Fruit fly (Drosophila melanogaster) whole organism, embryonic: Measurements from ENCODE around the gene CG13367.

Experiments used
- Aef1 ChIP-seq: fragments of 200-800 bp; sonication (Bioruptor generic); IDR thresholded peaks from 3 replicates; pipeline ENCODE4 v1.3.6; 2022; ENCODE audit warnings: missing biosample characterization, missing genetic modification characterization
- CG12155 ChIP-seq: fragments of 200-800 bp; sonication (Bioruptor generic); optimal IDR thresholded peaks from 3 replicates; lab custom pipeline; 2016; ENCODE audit warnings: missing biosample characterization, missing genetic modification characterization
- CG12942 ChIP-seq: fragments of 200-800 bp; sonication (Bioruptor generic); optimal IDR thresholded peaks from 3 replicates; lab custom pipeline; 2016; ENCODE audit warnings: missing biosample characterization, missing genetic modification characterization
- CG13287 ChIP-seq: fragments of 200-800 bp; sonication (Bioruptor generic); IDR thresholded peaks from 2 replicates; pipeline ENCODE4 v1.3.6; 2022; ENCODE audit warnings: missing biosample characterization, missing genetic modification characterization; ENCODE audit not compliant: partially characterized antibody
- CG13624 ChIP-seq: fragments of 200-800 bp; sonication (Bioruptor generic); optimal IDR thresholded peaks from 2 replicates; lab custom pipeline; 2016; ENCODE audit warnings: missing biosample characterization, missing genetic modification characterization
- CG14860 ChIP-seq: fragments of 200-800 bp; sonication (Bioruptor generic); IDR thresholded peaks from 3 replicates; pipeline ENCODE4 v1.3.6; 2022; ENCODE audit warnings: missing biosample characterization, missing genetic modification characterization; ENCODE audit not compliant: partially characterized antibody
- CG15011 ChIP-seq: fragments of 200-800 bp; sonication (Bioruptor generic); optimal IDR thresholded peaks from 3 replicates; lab custom pipeline; 2018; ENCODE audit warnings: missing biosample characterization, mild to moderate bottlenecking, missing genetic modification characterization
- CG1529 ChIP-seq: fragments of 200-800 bp; sonication (Bioruptor generic); optimal IDR thresholded peaks from 3 replicates; lab custom pipeline; 2018; ENCODE audit warnings: missing biosample characterization, missing genetic modification characterization
- CG16813 ChIP-seq: fragments of 200-800 bp; sonication (Bioruptor generic); IDR thresholded peaks from 3 replicates; pipeline ENCODE4 v1.3.6; 2022; ENCODE audit warnings: missing biosample characterization, missing genetic modification characterization; ENCODE audit not compliant: partially characterized antibody
- CG17385 ChIP-seq: fragments of 200-800 bp; sonication (Bioruptor generic); optimal IDR thresholded peaks from 3 replicates; lab custom pipeline; 2018; ENCODE audit warnings: missing biosample characterization, mild to moderate bottlenecking, missing genetic modification characterization
- CG17568 ChIP-seq: fragments of 200-800 bp; sonication (Bioruptor generic); optimal IDR thresholded peaks from 2 replicates; lab custom pipeline; 2018; ENCODE audit warnings: missing biosample characterization, mild to moderate bottlenecking, missing genetic modification characterization, moderate library complexity
- CG18476 ChIP-seq: fragments of 200-800 bp; sonication (Bioruptor generic); optimal IDR thresholded peaks from 2 replicates; lab custom pipeline; 2016; ENCODE audit warnings: missing biosample characterization, mild to moderate bottlenecking, missing genetic modification characterization
- CG2678 ChIP-seq: fragments of 200-800 bp; sonication (Bioruptor generic); optimal IDR thresholded peaks from 3 replicates; lab custom pipeline; 2019; ENCODE audit warnings: missing biosample characterization, mild to moderate bottlenecking, missing genetic modification characterization, moderate library complexity
- CG32532 ChIP-seq: fragments of 200-800 bp; sonication (Bioruptor generic); IDR thresholded peaks from 2 replicates; pipeline ENCODE4 v1.3.6; 2022; ENCODE audit warnings: missing biosample characterization, missing genetic modification characterization
- CG4854 ChIP-seq: fragments of 200-800 bp; sonication (Bioruptor generic); optimal IDR thresholded peaks from 2 replicates; lab custom pipeline; 2016; ENCODE audit warnings: missing biosample characterization, missing genetic modification characterization, inconsistent platforms
- CG5180 ChIP-seq: fragments of 200-800 bp; sonication (Bioruptor generic); optimal IDR thresholded peaks from 3 replicates; lab custom pipeline; 2017; ENCODE audit warnings: missing biosample characterization, missing genetic modification characterization, mild to moderate bottlenecking, moderate library complexity, missing genetic modification reagents
- CG6683 ChIP-seq: fragments of 200-800 bp; sonication (Bioruptor generic); optimal IDR thresholded peaks from 2 replicates; lab custom pipeline; 2017; ENCODE audit warnings: missing biosample characterization, mild to moderate bottlenecking, missing genetic modification characterization, missing genetic modification reagents
- CG6791 ChIP-seq: fragments of 200-800 bp; sonication (Bioruptor generic); IDR thresholded peaks from 3 replicates; pipeline ENCODE4 v1.3.6; 2022; ENCODE audit warnings: missing biosample characterization, missing genetic modification characterization; ENCODE audit not compliant: partially characterized antibody
- CG7963 ChIP-seq: fragments of 200-800 bp; sonication (Bioruptor generic); IDR thresholded peaks from 3 replicates; pipeline ENCODE4 v1.3.6; 2022; ENCODE audit warnings: missing biosample characterization, missing genetic modification characterization; ENCODE audit not compliant: partially characterized antibody
- CTCF ChIP-seq: fragments of 200-800 bp; sonication (Bioruptor generic); optimal IDR thresholded peaks from 2 replicates; lab custom pipeline; 2017; ENCODE audit warnings: missing biosample characterization, mild to moderate bottlenecking, missing genetic modification characterization, moderate library complexity
- CoRest ChIP-seq: fragments of 200-800 bp; sonication (Bioruptor generic); optimal IDR thresholded peaks from 3 replicates; lab custom pipeline; 2018; ENCODE audit warnings: missing biosample characterization, mild to moderate bottlenecking, missing genetic modification characterization, moderate library complexity
- Doc3 ChIP-seq: fragments of 200-800 bp; sonication (Bioruptor generic); IDR thresholded peaks from 3 replicates; pipeline ENCODE4 v1.3.6; 2022; ENCODE audit warnings: missing biosample characterization, missing genetic modification characterization; ENCODE audit not compliant: partially characterized antibody
- E2f1 ChIP-seq: fragments of 200-800 bp; sonication (Bioruptor generic); IDR thresholded peaks from 2 replicates; pipeline ENCODE4 v1.3.6; 2022; ENCODE audit warnings: missing biosample characterization, missing genetic modification characterization
- HmgD ChIP-seq: fragments of 200-800 bp; sonication (Bioruptor generic); optimal IDR thresholded peaks from 3 replicates; lab custom pipeline; 2016; ENCODE audit warnings: missing biosample characterization, missing genetic modification characterization
- HmgZ ChIP-seq: fragments of 200-800 bp; sonication (Bioruptor generic); optimal IDR thresholded peaks from 2 replicates; lab custom pipeline; 2018; ENCODE audit warnings: missing biosample characterization, mild to moderate bottlenecking, missing genetic modification characterization
- Lim3 ChIP-seq: fragments of 200-800 bp; sonication (Bioruptor generic); IDR thresholded peaks from 2 replicates; pipeline ENCODE4 v1.3.6; 2022; ENCODE audit warnings: missing biosample characterization, missing genetic modification characterization
- MESR4 ChIP-seq: fragments of 200-800 bp; sonication (Bioruptor generic); optimal IDR thresholded peaks from 2 replicates; lab custom pipeline; 2018; ENCODE audit warnings: missing biosample characterization, mild to moderate bottlenecking, missing genetic modification characterization, moderate library complexity
- Myb ChIP-seq: fragments of 200-800 bp; sonication (Bioruptor generic); optimal IDR thresholded peaks from 2 replicates; lab custom pipeline; 2016; ENCODE audit warnings: missing biosample characterization, missing genetic modification characterization
- Pdp1 ChIP-seq, 2 experiments: fragments of 200-800 bp; sonication (Bioruptor generic); optimal IDR thresholded peaks; 3 replicates each; lab custom pipeline; 2016; ENCODE audit warnings: missing biosample characterization in 2 of 2, missing genetic modification characterization in 2 of 2, mild to moderate bottlenecking in 1 of 2, moderate library complexity in 1 of 2
- Sry-δ ChIP-seq: fragments of 200-800 bp; sonication (Bioruptor generic); optimal IDR thresholded peaks from 2 replicates; lab custom pipeline; 2016; ENCODE audit warnings: missing biosample characterization, missing genetic modification characterization
- ara ChIP-seq: fragments of 200-800 bp; sonication (Bioruptor generic); IDR thresholded peaks from 2 replicates; pipeline ENCODE4 v1.3.6; 2022; ENCODE audit warnings: missing biosample characterization, missing genetic modification characterization
- chif ChIP-seq, 2 experiments: fragments of 200-800 bp; sonication (Bioruptor generic); optimal IDR thresholded peaks; 3 replicates each; lab custom pipeline; 2016; ENCODE audit warnings: missing biosample characterization in 2 of 2, missing genetic modification characterization in 2 of 2
- chinmo ChIP-seq: fragments of 200-800 bp; sonication (Bioruptor generic); IDR thresholded peaks from 4 replicates; pipeline ENCODE4 v1.3.6; 2022; ENCODE audit warnings: missing biosample characterization, missing genetic modification characterization; ENCODE audit not compliant: partially characterized antibody
- ci ChIP-seq: fragments of 200-800 bp; sonication (Bioruptor generic); IDR thresholded peaks from 3 replicates; pipeline ENCODE4 v1.3.6; 2022; ENCODE audit warnings: missing biosample characterization, missing genetic modification characterization
- fru ChIP-seq: fragments of >200 bp; optimal IDR thresholded peaks from 2 replicates; lab custom pipeline; 2017
- gfzf ChIP-seq: fragments of 200-800 bp; sonication (Bioruptor generic); optimal IDR thresholded peaks from 2 replicates; lab custom pipeline; 2016; ENCODE audit warnings: missing biosample characterization, mild to moderate bottlenecking, missing genetic modification characterization, moderate library complexity
- gro ChIP-seq: fragments of 200-800 bp; sonication (Bioruptor generic); optimal IDR thresholded peaks from 2 replicates; lab custom pipeline; 2016; ENCODE audit warnings: missing biosample characterization, missing genetic modification characterization
- hb ChIP-seq: fragments of 200-800 bp; sonication (Bioruptor generic); IDR thresholded peaks from 3 replicates; pipeline ENCODE4 v1.3.6; 2022; ENCODE audit warnings: missing biosample characterization, missing genetic modification characterization; ENCODE audit not compliant: partially characterized antibody
- her ChIP-seq: fragments of 200-800 bp; sonication (Bioruptor generic); optimal IDR thresholded peaks from 2 replicates; lab custom pipeline; 2016; ENCODE audit warnings: missing biosample characterization, missing genetic modification characterization
- hth ChIP-seq: fragments of >200 bp; optimal IDR thresholded peaks from 2 replicates; lab custom pipeline; 2017; ENCODE audit warnings: inconsistent platforms
- inv ChIP-seq: fragments of 200-800 bp; sonication (Bioruptor generic); IDR thresholded peaks from 2 replicates; pipeline ENCODE4 v1.3.6; 2022; ENCODE audit warnings: missing biosample characterization, missing genetic modification characterization; ENCODE audit not compliant: partially characterized antibody
- knrl ChIP-seq: fragments of 200-800 bp; sonication (Bioruptor generic); IDR thresholded peaks from 3 replicates; pipeline ENCODE4 v1.3.6; 2022; ENCODE audit warnings: missing biosample characterization, missing genetic modification characterization; ENCODE audit not compliant: partially characterized antibody
- p53 ChIP-seq: fragments of 200-800 bp; sonication (Bioruptor generic); optimal IDR thresholded peaks from 2 replicates; lab custom pipeline; 2016; ENCODE audit warnings: missing biosample characterization, missing genetic modification characterization
- peb ChIP-seq: fragments of 200-800 bp; sonication (Bioruptor generic); IDR thresholded peaks from 2 replicates; pipeline ENCODE4 v1.3.6; 2022; ENCODE audit warnings: missing biosample characterization, missing genetic modification characterization
- prd ChIP-seq, 3 experiments: fragments of >200 bp in 2 of 3; fragments of 200-800 bp in 1 of 3; sonication (Bioruptor generic) in 1 of 3; optimal IDR thresholded peaks in 2 of 3; IDR thresholded peaks in 1 of 3; 2 replicates in 2 of 3; 3 replicates in 1 of 3; pipeline versions ENCODE4 v1.3.6 to Lab custom; 2017 to 2022; ENCODE audit warnings: missing biosample characterization in 1 of 3, missing genetic modification characterization in 1 of 3
- row ChIP-seq: fragments of 200-800 bp; sonication (Bioruptor generic); IDR thresholded peaks from 3 replicates; pipeline ENCODE4 v1.3.6; 2022; ENCODE audit warnings: missing biosample characterization, missing genetic modification characterization
- run ChIP-seq: fragments of 200-800 bp; sonication (Bioruptor generic); optimal IDR thresholded peaks from 3 replicates; lab custom pipeline; 2018; ENCODE audit warnings: missing biosample characterization, mild to moderate bottlenecking, missing genetic modification characterization
- schlank ChIP-seq: fragments of 200-800 bp; sonication (Bioruptor generic); optimal IDR thresholded peaks from 2 replicates; lab custom pipeline; 2018; ENCODE audit warnings: missing biosample characterization, mild to moderate bottlenecking, missing genetic modification characterization
- wdn ChIP-seq: fragments of 200-800 bp; sonication (Bioruptor generic); IDR thresholded peaks from 2 replicates; pipeline ENCODE4 v1.3.6; 2022; ENCODE audit warnings: missing biosample characterization, missing genetic modification characterization
- zfh2 ChIP-seq: fragments of 200-800 bp; sonication (Bioruptor generic); optimal IDR thresholded peaks from 2 replicates; lab custom pipeline; 2016; ENCODE audit warnings: missing biosample characterization, missing genetic modification characterization

Gene CG13367

dm6 chrX:617477-617795 lies 27.1 kb upstream of the CG13367 start (continued):
- TF ChIP-seq CG1529 (GFP tag; lab: Kevin White, UChicago) (no peak), Sry-δ (GFP tag; lab: Kevin White, UChicago) (peak; percentile 77), CG32532 (GFP tag; lab: Robert Waterston, UW) (0 out of 2 replicates have a peak, but pooled peaks have one; percentile 6), Pdp1 (GFP tag; optimal IDR thresholded peaks at IDR 0.05; lab: Kevin White, UChicago) (peak in 1 of 2 experiments; percentile 17), inv (GFP tag; lab: Robert Waterston, UW) (peak; percentile 75), HmgD (peak; percentile 19), CG12155 (GFP tag; lab: Kevin White, UChicago) (no peak), Myb (peak; percentile 44), CG16813 (peak; percentile 77), CG6791 (GFP tag; lab: Robert Waterston, UW) (peak; percentile 83), p53 (GFP tag; lab: Kevin White, UChicago) (peak; percentile 3), run (tag; lab: Kevin White, UChicago) (no peak), Aef1 (GFP tag; lab: Robert Waterston, UW) (peak; percentile 35; the same call in 2 of the 3 replicates), ci (no peak), row (GFP tag; lab: Robert Waterston, UW) (0 out of 3 replicates have a peak, but pooled peaks have one; percentile 8), CG17568 (no peak), E2f1 (GFP tag; lab: Robert Waterston, UW) (no peak), chif (GFP tag; optimal IDR thresholded peaks at IDR 0.05; lab: Kevin White, UChicago) (no peak), hb (GFP tag; lab: Robert Waterston, UW) (0 out of 3 replicates have a peak, but pooled peaks have one; percentile 59), Doc3 (GFP tag; lab: Robert Waterston, UW) (peak; percentile 73), peb (no peak), CG14860 (peak; percentile 53; the same call in 2 of the 3 replicates), CG7963 (GFP tag; lab: Robert Waterston, UW) (peak; percentile 64; the same call in 2 of the 3 replicates), MESR4 (GFP tag; lab: Kevin White, UChicago) (peak; percentile 35), knrl (GFP tag; lab: Robert Waterston, UW) (peak; percentile 72), wdn (GFP tag; lab: Robert Waterston, UW) (no peak), CG6683 (GFP tag; lab: Kevin White, UChicago) (no peak), CTCF (GFP tag; lab: Kevin White, UChicago) (peak; percentile 52), CG2678 (tag; lab: Kevin White, UChicago) (no peak), gfzf (GFP tag; lab: Kevin White, UChicago) (peak; percentile 37), CG13624 (GFP tag; lab: Kevin White, UChicago) (peak; percentile 26), zfh2 (GFP tag; lab: Kevin White, UChicago) (peak; percentile 35), ara (GFP tag; lab: Robert Waterston, UW) (no peak), CG13287 (GFP tag; lab: Robert Waterston, UW) (peak; percentile 81), CG17385 (GFP tag; lab: Kevin White, UChicago) (no peak), prd (optimal IDR thresholded peaks at IDR 0.05; lab: Kevin White, UChicago) (no peak), prd (GFP tag; IDR thresholded peaks at IDR 0.05; lab: Robert Waterston, UW) (0 out of 3 replicates have a peak, but pooled peaks have one; percentile 27), fru (lab: Kevin White, UChicago) (no peak), CG12942 (GFP tag; lab: Kevin White, UChicago) (no peak), gro (peak; percentile 35), schlank (tag; lab: Kevin White, UChicago) (no peak), CoRest (tag; lab: Kevin White, UChicago) (no peak), CG4854 (GFP tag; lab: Kevin White, UChicago) (no peak), CG18476 (GFP tag; lab: Kevin White, UChicago) (no peak), CG15011 (no peak), hth (lab: Kevin White, UChicago) (no peak), chinmo (GFP tag; lab: Robert Waterston, UW) (peak; percentile 64; the same call in 1 of the 4 replicates), HmgZ (tag; lab: Kevin White, UChicago) (peak; percentile 41), her (peak; percentile 23), CG5180 (GFP tag; lab: Kevin White, UChicago) (no peak), Lim3 (GFP tag; lab: Robert Waterston, UW) (no peak)
